Fruit fly (Drosophila melanogaster) whole organism, pupa: ENCODE data around the gene CG3251.
A peak's percentile ranks its signal among the peaks of the same experiment; 100 is the strongest.

Experiments used
- CG10348 ChIP-seq: fragments of 200-800 bp; sonication (Bioruptor generic); IDR thresholded peaks from 2 replicates; pipeline ENCODE4 v1.3.6; 2022; ENCODE audit warnings: missing biosample characterization, missing genetic modification characterization
- CG13204 ChIP-seq: fragments of 200-800 bp; sonication (Bioruptor generic); optimal IDR thresholded peaks from 2 replicates; lab custom pipeline; 2018; ENCODE audit warnings: missing biosample characterization, mild to moderate bottlenecking, missing genetic modification characterization, moderate library complexity
- CG14655 ChIP-seq: fragments of 200-800 bp; sonication (Bioruptor generic); optimal IDR thresholded peaks from 3 replicates; lab custom pipeline; 2017; ENCODE audit warnings: mild to moderate bottlenecking, missing biosample characterization, missing genetic modification reagents, missing genetic modification characterization
- CG4496 ChIP-seq: fragments of 200-800 bp; sonication (Bioruptor generic); IDR thresholded peaks from 3 replicates; pipeline ENCODE4 v1.3.6; 2022; ENCODE audit warnings: missing biosample characterization, missing genetic modification characterization
- CG8159 ChIP-seq: fragments of 200-800 bp; sonication (Bioruptor generic); optimal IDR thresholded peaks from 3 replicates; lab custom pipeline; 2018; ENCODE audit warnings: missing biosample characterization, mild to moderate bottlenecking, missing genetic modification characterization, moderate library complexity
- D1 ChIP-seq: fragments of 200-800 bp; sonication (Bioruptor generic); optimal IDR thresholded peaks from 2 replicates; lab custom pipeline; 2018; ENCODE audit warnings: missing biosample characterization, mild to moderate bottlenecking, missing genetic modification characterization, moderate library complexity
- EcR ChIP-seq: fragments of 200-800 bp; sonication (Bioruptor generic); optimal IDR thresholded peaks from 3 replicates; lab custom pipeline; 2019; ENCODE audit warnings: missing biosample characterization, missing genetic modification characterization, mild to moderate bottlenecking, moderate library complexity, missing genetic modification reagents
- Pif1B ChIP-seq: fragments of 200-800 bp; sonication (Bioruptor generic); optimal IDR thresholded peaks from 3 replicates; lab custom pipeline; 2016; ENCODE audit warnings: missing biosample characterization, missing genetic modification characterization
- Snoo ChIP-seq: fragments of 200-800 bp; sonication (Bioruptor generic); optimal IDR thresholded peaks from 3 replicates; lab custom pipeline; 2017; ENCODE audit warnings: missing biosample characterization, mild to moderate bottlenecking, missing genetic modification characterization, inconsistent platforms
- fd96Ca ChIP-seq: fragments of 200-800 bp; sonication (Bioruptor generic); IDR thresholded peaks from 3 replicates; pipeline ENCODE4 v1.3.6; 2022; ENCODE audit warnings: missing biosample characterization, missing genetic modification characterization
- gl ChIP-seq: fragments of 200-800 bp; sonication (Bioruptor generic); optimal IDR thresholded peaks from 2 replicates; lab custom pipeline; 2018; ENCODE audit warnings: missing biosample characterization, mild to moderate bottlenecking, missing genetic modification characterization

- no peak for TF ChIP-seq EcR (GFP tag; lab: Kevin White, UChicago)
- no peak for TF ChIP-seq CG10348 (GFP tag; lab: Robert Waterston, UW)
- TF ChIP-seq CG13204 (GFP tag; lab: Kevin White, UChicago), result no peak
- TF ChIP-seq gl (tag; lab: Kevin White, UChicago), result no peak
- TF ChIP-seq CG8159 (tag; lab: Kevin White, UChicago), result no peak
- no peak for TF ChIP-seq fd96Ca (GFP tag; lab: Robert Waterston, UW)
- TF ChIP-seq D1, result peak; percentile 14
- TF ChIP-seq CG4496 (GFP tag; lab: Robert Waterston, UW), result no peak
- no peak for TF ChIP-seq CG14655 (GFP tag; lab: Kevin White, UChicago)
- TF ChIP-seq Pif1B (GFP tag; lab: Kevin White, UChicago), result no peak
- no peak for TF ChIP-seq Snoo (tag; lab: Kevin White, UChicago)
Observed at dm6 chr2L:4660932-4661331, 29.6 kb downstream of the CG3251 start.
